Worm (Caenorhabditis elegans) whole organism, late embryonic: Measurements from ENCODE around the gene F09C8.1.

Experiments used
- F13H6.1 ChIP-seq: sonication (generic microtip); optimal IDR thresholded peaks from 2 replicates; lab custom pipeline; 2016; ENCODE audit warnings: missing genetic modification characterization, missing compliant biosample characterization
- K02D7.2 ChIP-seq: sonication (generic microtip); optimal IDR thresholded peaks from 2 replicates; lab custom pipeline; 2017; ENCODE audit warnings: mild to moderate bottlenecking, missing genetic modification characterization, missing compliant biosample characterization
- K09A11.1 ChIP-seq: sonication (generic microtip); optimal IDR thresholded peaks from 2 replicates; lab custom pipeline; 2017; ENCODE audit warnings: antibody characterized with exemption, mild to moderate bottlenecking, missing genetic modification characterization, missing compliant biosample characterization; ENCODE audit not compliant: insufficient read depth
- ahr-1 ChIP-seq: sonication (generic microtip); optimal IDR thresholded peaks from 2 replicates; lab custom pipeline; 2016; ENCODE audit warnings: missing genetic modification characterization, missing compliant biosample characterization
- ceh-18 ChIP-seq: sonication (generic microtip); optimal IDR thresholded peaks from 2 replicates; lab custom pipeline; 2016; ENCODE audit warnings: missing genetic modification characterization, missing compliant biosample characterization
- ceh-19 ChIP-seq: fragments of 200-800 bp; sonication (Bioruptor generic); optimal IDR thresholded peaks from 2 replicates; lab custom pipeline; 2018; ENCODE audit warnings: mild to moderate bottlenecking, missing genetic modification characterization, missing compliant biosample characterization
- ceh-2 ChIP-seq: sonication (generic microtip); optimal IDR thresholded peaks from 2 replicates; lab custom pipeline; 2016; ENCODE audit warnings: missing genotype, missing genetic modification characterization, missing compliant biosample characterization
- ceh-22 ChIP-seq: sonication (generic microtip); optimal IDR thresholded peaks from 2 replicates; lab custom pipeline; 2017; ENCODE audit warnings: missing biosample characterization, missing genetic modification characterization
- ceh-24 ChIP-seq: sonication (generic microtip); optimal IDR thresholded peaks from 2 replicates; lab custom pipeline; 2016; ENCODE audit warnings: mild to moderate bottlenecking, missing genetic modification characterization, missing compliant biosample characterization
- ceh-30 ChIP-seq: fragments of 150-350 bp; optimal IDR thresholded peaks from 2 replicates; lab custom pipeline; 2014; ENCODE audit warnings: missing biosample characterization, missing genetic modification characterization
- ceh-31 ChIP-seq: sonication (generic microtip); optimal IDR thresholded peaks from 2 replicates; lab custom pipeline; 2016; ENCODE audit warnings: missing genetic modification characterization, missing compliant biosample characterization
- ceh-48 ChIP-seq: sonication (generic microtip); optimal IDR thresholded peaks from 2 replicates; lab custom pipeline; 2016; ENCODE audit warnings: missing genetic modification characterization, inconsistent platforms, missing compliant biosample characterization
- ceh-6 ChIP-seq: fragments of 200-800 bp; sonication (Bioruptor generic); optimal IDR thresholded peaks from 2 replicates; lab custom pipeline; 2018; ENCODE audit warnings: mild to moderate bottlenecking, missing genetic modification characterization, missing compliant biosample characterization
- dmd-4 ChIP-seq: sonication (generic microtip); optimal IDR thresholded peaks from 2 replicates; lab custom pipeline; 2016; ENCODE audit warnings: borderline replicate concordance, missing genetic modification characterization, missing compliant biosample characterization
- dve-1 ChIP-seq: sonication (generic microtip); optimal IDR thresholded peaks from 2 replicates; lab custom pipeline; 2017; ENCODE audit warnings: antibody characterized with exemption, mild to moderate bottlenecking, missing genetic modification characterization, missing compliant biosample characterization
- elt-2 ChIP-seq: sonication (generic microtip); optimal IDR thresholded peaks from 2 replicates; lab custom pipeline; 2016; ENCODE audit warnings: missing genetic modification reagents, missing genetic modification characterization, missing compliant biosample characterization
- fkh-10 ChIP-seq: fragments of 150-350 bp; optimal IDR thresholded peaks from 2 replicates; lab custom pipeline; 2014; ENCODE audit warnings: missing biosample characterization, missing genetic modification reagents, missing genetic modification characterization
- gmeb-2 ChIP-seq: sonication (generic microtip); optimal IDR thresholded peaks from 2 replicates; lab custom pipeline; 2016; ENCODE audit warnings: missing genetic modification characterization, inconsistent platforms, missing compliant biosample characterization
- hlh-15 ChIP-seq: sonication (generic microtip); optimal IDR thresholded peaks from 2 replicates; lab custom pipeline; 2016; ENCODE audit warnings: missing genetic modification characterization, missing compliant biosample characterization
- hlh-30 ChIP-seq: sonication (generic microtip); optimal IDR thresholded peaks from 2 replicates; lab custom pipeline; 2017; ENCODE audit warnings: antibody characterized with exemption, missing genetic modification characterization, missing compliant biosample characterization; ENCODE audit not compliant: insufficient read depth
- hlh-6 ChIP-seq: sonication (generic microtip); optimal IDR thresholded peaks from 2 replicates; lab custom pipeline; 2016; ENCODE audit warnings: missing genotype, missing genetic modification characterization, missing compliant biosample characterization
- hlh-8 ChIP-seq: sonication (generic microtip); optimal IDR thresholded peaks from 2 replicates; lab custom pipeline; 2016; ENCODE audit warnings: missing genotype, missing genetic modification characterization, missing compliant biosample characterization
- lim-6 ChIP-seq: sonication (generic microtip); optimal IDR thresholded peaks from 2 replicates; lab custom pipeline; 2016; ENCODE audit warnings: missing genetic modification characterization, missing compliant biosample characterization
- lin-11 ChIP-seq: fragments of 200-800 bp; sonication (Bioruptor generic); optimal IDR thresholded peaks from 2 replicates; lab custom pipeline; 2018; ENCODE audit warnings: mild to moderate bottlenecking, missing genetic modification characterization, missing compliant biosample characterization
- mec-3 ChIP-seq: sonication (generic microtip); optimal IDR thresholded peaks from 2 replicates; lab custom pipeline; 2016; ENCODE audit warnings: borderline replicate concordance, missing genetic modification characterization, missing compliant biosample characterization
- nfya-1 ChIP-seq: sonication (generic microtip); optimal IDR thresholded peaks from 2 replicates; lab custom pipeline; 2017; ENCODE audit warnings: missing genetic modification characterization, mild to moderate bottlenecking, missing compliant biosample characterization, antibody characterized with exemption, moderate library complexity
- nhr-232 ChIP-seq: sonication (generic microtip); optimal IDR thresholded peaks from 2 replicates; lab custom pipeline; 2016; ENCODE audit warnings: missing genetic modification characterization, missing compliant biosample characterization
- pha-2 ChIP-seq: sonication (generic microtip); optimal IDR thresholded peaks from 2 replicates; lab custom pipeline; 2017; ENCODE audit warnings: mild to moderate bottlenecking, missing genetic modification characterization, missing compliant biosample characterization
- ref-2 ChIP-seq: sonication (generic microtip); optimal IDR thresholded peaks from 2 replicates; lab custom pipeline; 2016; ENCODE audit warnings: missing genetic modification characterization, missing compliant biosample characterization
- sdc-2 ChIP-seq: sonication (generic microtip); optimal IDR thresholded peaks from 2 replicates; lab custom pipeline; 2016; ENCODE audit warnings: missing genotype, missing genetic modification characterization, missing compliant biosample characterization
- sox-2 ChIP-seq: fragments of 200-800 bp; sonication (Bioruptor generic); IDR thresholded peaks from 2 replicates; pipeline ENCODE4 v1.3.6; 2022; ENCODE audit warnings: missing genetic modification reagents, missing genetic modification characterization, missing compliant biosample characterization
- sox-4 ChIP-seq: sonication (generic microtip); optimal IDR thresholded peaks from 2 replicates; lab custom pipeline; 2017; ENCODE audit warnings: mild to moderate bottlenecking, missing genetic modification characterization, inconsistent platforms, missing compliant biosample characterization
- syd-9 ChIP-seq: sonication (generic microtip); optimal IDR thresholded peaks from 2 replicates; lab custom pipeline; 2016; ENCODE audit warnings: mild to moderate bottlenecking, missing genetic modification characterization, moderate library complexity, missing compliant biosample characterization
- tbx-2 ChIP-seq: sonication (generic microtip); optimal IDR thresholded peaks from 2 replicates; lab custom pipeline; 2016; ENCODE audit warnings: missing genetic modification characterization, missing compliant biosample characterization
- ttx-3 ChIP-seq: sonication (generic microtip); optimal IDR thresholded peaks from 2 replicates; lab custom pipeline; 2016; ENCODE audit warnings: missing genetic modification reagents, missing genetic modification characterization, missing compliant biosample characterization
- unc-42 ChIP-seq: sonication (generic microtip); optimal IDR thresholded peaks from 2 replicates; lab custom pipeline; 2016; ENCODE audit warnings: missing genotype, missing genetic modification characterization, missing compliant biosample characterization
- unc-86 ChIP-seq: sonication (generic microtip); optimal IDR thresholded peaks from 2 replicates; lab custom pipeline; 2016; ENCODE audit warnings: missing genetic modification characterization, missing compliant biosample characterization
- zip-5 ChIP-seq: sonication (generic microtip); optimal IDR thresholded peaks from 2 replicates; lab custom pipeline; 2016; ENCODE audit warnings: missing genetic modification characterization, missing compliant biosample characterization

F09C8.1 gene

DNA sequence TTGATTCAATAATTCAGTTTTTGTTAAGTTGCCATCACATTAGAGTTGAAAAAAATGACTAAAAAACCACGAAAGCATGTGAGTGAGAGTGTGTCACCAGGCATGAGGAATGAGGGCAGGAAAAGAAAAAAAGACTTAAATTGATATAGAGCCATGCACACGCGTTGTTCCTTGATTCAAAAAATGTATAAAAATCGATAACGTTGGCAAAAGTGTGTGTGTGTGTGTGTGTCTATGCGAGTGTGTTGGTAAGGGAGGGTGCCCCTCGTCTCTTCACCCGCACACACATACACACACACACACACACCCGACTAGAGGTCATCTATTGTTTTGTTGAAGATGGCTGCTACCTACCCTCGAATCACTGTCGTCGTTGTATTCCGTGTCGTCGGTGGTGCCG lies 19.5 kb downstream of the F09C8.1 start:
- no peak for TF ChIP-seq K09A11.1 (tag; lab: Kevin White, UChicago)
- TF ChIP-seq sox-2 (GFP tag; lab: Robert Waterston, UW): 0 out of 2 replicates have a peak, but pooled peaks have one; percentile 2
- TF ChIP-seq nfya-1: peak; percentile 14
- peak; percentile 61 for TF ChIP-seq ceh-48
- no peak for TF ChIP-seq gmeb-2 (tag; lab: Kevin White, UChicago)
- no peak for TF ChIP-seq pha-2 (tag; lab: Kevin White, UChicago)
- no peak for TF ChIP-seq ceh-2

DNA sequence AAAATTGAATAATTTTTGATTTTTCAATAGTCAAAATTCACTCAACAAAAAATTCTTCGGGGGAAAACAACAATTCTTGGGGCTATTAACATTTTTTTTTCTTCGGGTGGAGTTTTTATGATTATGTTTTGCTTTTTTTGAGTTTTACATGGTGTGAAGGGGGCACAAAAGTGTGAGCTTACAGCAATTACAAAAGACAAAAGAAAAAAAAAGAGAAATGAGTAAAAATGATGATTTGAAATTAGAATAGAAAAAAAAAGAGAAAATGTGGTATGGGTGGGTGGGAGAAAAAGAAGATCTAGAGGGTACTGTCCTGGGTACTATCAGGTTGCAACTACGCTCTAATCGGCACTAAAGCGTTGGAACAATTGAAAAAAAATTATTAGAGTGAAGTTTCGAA lies 22.5 kb downstream of the F09C8.1 start:
- no peak for TF ChIP-seq mec-3 (tag; lab: Kevin White, UChicago)

DNA sequence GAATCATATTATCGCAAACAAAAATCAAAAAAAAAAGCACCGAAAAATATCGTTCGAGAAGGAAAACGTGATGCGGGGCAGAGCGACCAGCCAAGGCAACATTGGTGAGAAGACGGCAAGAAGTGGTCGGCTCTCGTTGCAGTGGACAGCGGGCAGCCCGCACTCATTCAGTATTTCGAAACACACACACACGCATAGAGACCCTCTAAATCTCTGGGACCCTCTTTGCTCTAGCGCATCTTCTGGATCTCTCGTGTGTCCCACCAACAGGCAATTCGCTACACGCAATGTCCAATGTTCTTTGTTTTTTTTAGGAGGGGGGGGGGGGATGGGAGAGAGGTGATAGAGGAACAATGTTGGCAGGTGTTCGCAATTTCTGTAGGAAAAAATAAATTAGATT lies 29.5 kb downstream of the F09C8.1 start:
- TF ChIP-seq sdc-2 (tag; lab: Kevin White, UChicago): peak; percentile 57
- TF ChIP-seq tbx-2 (tag; lab: Kevin White, UChicago): peak; percentile 16
- no peak for TF ChIP-seq ceh-22 (tag; lab: Kevin White, UChicago)
- TF ChIP-seq ceh-6 (GFP tag; lab: Kevin White, UChicago): no peak
- TF ChIP-seq hlh-30 (tag; lab: Kevin White, UChicago): no peak
- TF ChIP-seq hlh-8 (tag; lab: Kevin White, UChicago): no peak
- TF ChIP-seq nhr-232 (tag; lab: Kevin White, UChicago): no peak
- TF ChIP-seq ttx-3 (tag; lab: Kevin White, UChicago): no peak
- no peak for TF ChIP-seq hlh-6 (tag; lab: Kevin White, UChicago)
- TF ChIP-seq ceh-30: no peak
- TF ChIP-seq zip-5 (tag; lab: Kevin White, UChicago): no peak
- no peak for TF ChIP-seq dmd-4 (tag; lab: Kevin White, UChicago)
- no peak for TF ChIP-seq K02D7.2 (tag; lab: Kevin White, UChicago)
- TF ChIP-seq lin-11 (tag; lab: Kevin White, UChicago): no peak
- TF ChIP-seq ceh-31 (tag; lab: Kevin White, UChicago): peak; percentile 27
- peak; percentile 10 for TF ChIP-seq nfya-1
- no peak for TF ChIP-seq ref-2 (tag; lab: Kevin White, UChicago)
- TF ChIP-seq ahr-1 (tag; lab: Kevin White, UChicago): no peak
- TF ChIP-seq ceh-19 (GFP tag; lab: Kevin White, UChicago): no peak
- TF ChIP-seq ceh-18 (tag; lab: Kevin White, UChicago): no peak

DNA sequence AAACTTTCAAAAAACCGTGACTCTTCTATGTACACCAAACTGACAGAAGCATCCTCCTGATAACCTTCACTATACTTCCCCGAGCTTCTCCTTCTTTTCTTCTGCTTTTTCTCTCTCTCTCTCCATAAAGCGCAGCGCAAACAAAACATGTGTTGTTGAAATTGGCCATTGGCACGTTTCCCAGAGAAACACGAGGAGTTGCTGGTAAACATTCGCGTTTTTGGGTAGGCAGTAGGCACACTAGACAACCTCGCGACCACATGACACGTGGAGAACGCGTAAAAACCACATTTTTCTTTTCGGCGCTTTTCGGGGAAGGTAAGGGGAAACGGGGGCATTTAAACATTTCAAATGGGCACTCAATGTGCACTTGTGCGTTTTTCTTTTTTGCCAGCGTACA lies 32.3 kb downstream of the F09C8.1 start:
- TF ChIP-seq dve-1 (no peak), gmeb-2 (tag; lab: Kevin White, UChicago) (no peak), sox-4 (tag; lab: Kevin White, UChicago) (no peak), lim-6 (no peak), hlh-6 (tag; lab: Kevin White, UChicago) (no peak), fkh-10 (no peak), ceh-18 (tag; lab: Kevin White, UChicago) (peak; percentile 64), unc-86 (tag; lab: Kevin White, UChicago) (no peak), nfya-1 (peak; percentile 24), F13H6.1 (tag; lab: Kevin White, UChicago) (no peak), ceh-2 (no peak), tbx-2 (tag; lab: Kevin White, UChicago) (peak; percentile 48), pha-2 (tag; lab: Kevin White, UChicago) (no peak), hlh-30 (tag; lab: Kevin White, UChicago) (peak; percentile 70), ceh-48 (no peak)

DNA sequence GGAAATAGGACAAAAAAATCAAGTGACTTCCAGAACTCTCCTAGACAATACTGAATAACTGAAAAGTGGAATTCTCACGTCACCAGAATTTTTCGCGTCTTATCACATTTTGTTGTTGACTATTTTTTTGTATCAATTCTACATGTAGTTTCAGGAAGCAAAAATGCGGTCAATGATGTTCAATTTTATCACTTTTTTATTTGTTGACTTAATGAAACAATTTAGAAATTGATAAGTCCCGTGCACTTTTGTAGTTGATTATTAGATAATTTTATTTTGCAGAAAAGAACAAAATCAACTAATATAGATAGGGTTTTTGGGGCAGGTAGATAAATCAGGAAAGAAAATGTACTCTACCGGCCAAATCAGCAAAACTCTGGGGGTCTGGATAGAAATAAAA lies 33.1 kb downstream of the F09C8.1 start:
- TF ChIP-seq ceh-24 (tag; lab: Kevin White, UChicago) (no peak), hlh-15 (tag; lab: Kevin White, UChicago) (no peak), syd-9 (no peak), elt-2 (tag; lab: Kevin White, UChicago) (no peak), unc-42 (tag; lab: Kevin White, UChicago) (no peak)
